Fruit fly (Drosophila melanogaster) whole organism, pupa: Measurements from ENCODE around the gene CG15256.

Source experiments
- CG10348 ChIP-seq: fragments of 200-800 bp; sonication (Bioruptor generic); IDR thresholded peaks from 2 replicates; pipeline ENCODE4 v1.3.6; 2022; ENCODE audit warnings: missing biosample characterization, missing genetic modification characterization
- CG12605 ChIP-seq: fragments of 200-800 bp; sonication (Bioruptor generic); IDR thresholded peaks from 2 replicates; pipeline ENCODE4 v1.3.6; 2022; ENCODE audit warnings: missing biosample characterization, missing genetic modification characterization
- CG13204 ChIP-seq: fragments of 200-800 bp; sonication (Bioruptor generic); optimal IDR thresholded peaks from 2 replicates; lab custom pipeline; 2018; ENCODE audit warnings: missing biosample characterization, mild to moderate bottlenecking, missing genetic modification characterization, moderate library complexity
- CG14655 ChIP-seq: fragments of 200-800 bp; sonication (Bioruptor generic); optimal IDR thresholded peaks from 3 replicates; lab custom pipeline; 2017; ENCODE audit warnings: mild to moderate bottlenecking, missing biosample characterization, missing genetic modification reagents, missing genetic modification characterization
- CG15710 ChIP-seq: fragments of 200-800 bp; sonication (Bioruptor generic); optimal IDR thresholded peaks from 2 replicates; lab custom pipeline; 2018; ENCODE audit warnings: missing biosample characterization, mild to moderate bottlenecking, missing genetic modification characterization, moderate library complexity
- CG17806 ChIP-seq: fragments of 200-800 bp; sonication (Bioruptor generic); optimal IDR thresholded peaks from 2 replicates; lab custom pipeline; 2018; ENCODE audit warnings: missing biosample characterization, mild to moderate bottlenecking, missing genetic modification characterization, moderate library complexity
- CG34367 ChIP-seq: fragments of 200-800 bp; sonication (Bioruptor generic); optimal IDR thresholded peaks from 2 replicates; lab custom pipeline; 2018; ENCODE audit warnings: missing biosample characterization, mild to moderate bottlenecking, missing genetic modification characterization
- CG4496 ChIP-seq: fragments of 200-800 bp; sonication (Bioruptor generic); IDR thresholded peaks from 3 replicates; pipeline ENCODE4 v1.3.6; 2022; ENCODE audit warnings: missing biosample characterization, missing genetic modification characterization
- CG8159 ChIP-seq: fragments of 200-800 bp; sonication (Bioruptor generic); optimal IDR thresholded peaks from 3 replicates; lab custom pipeline; 2018; ENCODE audit warnings: missing biosample characterization, mild to moderate bottlenecking, missing genetic modification characterization, moderate library complexity
- CG8301 ChIP-seq: fragments of 200-800 bp; sonication (Bioruptor generic); optimal IDR thresholded peaks from 2 replicates; lab custom pipeline; 2018; ENCODE audit warnings: missing biosample characterization, mild to moderate bottlenecking, missing genetic modification characterization
- CG9948 ChIP-seq: fragments of 200-800 bp; sonication (Bioruptor generic); optimal IDR thresholded peaks from 2 replicates; lab custom pipeline; 2018; ENCODE audit warnings: missing biosample characterization, mild to moderate bottlenecking, missing genetic modification characterization, moderate library complexity
- D1 ChIP-seq: fragments of 200-800 bp; sonication (Bioruptor generic); optimal IDR thresholded peaks from 2 replicates; lab custom pipeline; 2018; ENCODE audit warnings: missing biosample characterization, mild to moderate bottlenecking, missing genetic modification characterization, moderate library complexity
- EcR ChIP-seq: fragments of 200-800 bp; sonication (Bioruptor generic); optimal IDR thresholded peaks from 3 replicates; lab custom pipeline; 2019; ENCODE audit warnings: missing biosample characterization, missing genetic modification characterization, mild to moderate bottlenecking, moderate library complexity, missing genetic modification reagents
- Ets98B ChIP-seq: fragments of 200-800 bp; sonication (Bioruptor generic); IDR thresholded peaks from 2 replicates; pipeline ENCODE4 v1.3.6; 2022; ENCODE audit warnings: missing biosample characterization, missing genetic modification characterization
- Pif1A ChIP-seq: fragments of 200-800 bp; sonication (Bioruptor generic); optimal IDR thresholded peaks from 3 replicates; lab custom pipeline; 2016; ENCODE audit warnings: missing biosample characterization, missing genetic modification characterization
- Pif1B ChIP-seq: fragments of 200-800 bp; sonication (Bioruptor generic); optimal IDR thresholded peaks from 3 replicates; lab custom pipeline; 2016; ENCODE audit warnings: missing biosample characterization, missing genetic modification characterization
- Snoo ChIP-seq: fragments of 200-800 bp; sonication (Bioruptor generic); optimal IDR thresholded peaks from 3 replicates; lab custom pipeline; 2017; ENCODE audit warnings: missing biosample characterization, mild to moderate bottlenecking, missing genetic modification characterization, inconsistent platforms
- fd96Ca ChIP-seq: fragments of 200-800 bp; sonication (Bioruptor generic); IDR thresholded peaks from 3 replicates; pipeline ENCODE4 v1.3.6; 2022; ENCODE audit warnings: missing biosample characterization, missing genetic modification characterization
- gl ChIP-seq: fragments of 200-800 bp; sonication (Bioruptor generic); optimal IDR thresholded peaks from 2 replicates; lab custom pipeline; 2018; ENCODE audit warnings: missing biosample characterization, mild to moderate bottlenecking, missing genetic modification characterization
- rn ChIP-seq: fragments of 200-800 bp; sonication (Bioruptor generic); IDR thresholded peaks from 2 replicates; pipeline ENCODE4 v1.3.6; 2022; ENCODE audit warnings: missing biosample characterization, missing genetic modification characterization

The CG15256 gene

dm6 chr2L:15552480-15552879 is 2.3 kb downstream of the CG15256 start, which contains the start of gene kek3:
kek3 (plus strand) TSS chr2L:15552723.
- no peak for TF ChIP-seq CG15710
- no peak for TF ChIP-seq CG13204
- TF ChIP-seq fd96Ca (GFP tag; lab: Robert Waterston, UW): no peak
- no peak for TF ChIP-seq CG9948 (tag; lab: Kevin White, UChicago)
- TF ChIP-seq CG34367 (tag; lab: Kevin White, UChicago): no peak
- no peak for TF ChIP-seq CG12605 (GFP tag; lab: Robert Waterston, UW)
- no peak for TF ChIP-seq CG10348 (GFP tag; lab: Robert Waterston, UW)
- no peak for TF ChIP-seq EcR (GFP tag; lab: Kevin White, UChicago)
- no peak for TF ChIP-seq CG14655 (GFP tag; lab: Kevin White, UChicago)
- TF ChIP-seq CG17806 (tag; lab: Kevin White, UChicago): no peak
- no peak for TF ChIP-seq CG8301 (tag; lab: Kevin White, UChicago)
- no peak for TF ChIP-seq CG4496 (GFP tag; lab: Robert Waterston, UW)
- no peak for TF ChIP-seq gl (tag; lab: Kevin White, UChicago)
- no peak for TF ChIP-seq CG8159 (tag; lab: Kevin White, UChicago)
- no peak for TF ChIP-seq Snoo (tag; lab: Kevin White, UChicago)
- TF ChIP-seq rn (GFP tag; lab: Robert Waterston, UW): no peak
- no peak for TF ChIP-seq Pif1A (GFP tag; lab: Kevin White, UChicago)
- TF ChIP-seq D1 (tag; lab: Kevin White, UChicago): no peak

dm6 chr2L:15555770-15556169 is 5.6 kb downstream of the CG15256 start:
- TF ChIP-seq CG15710 (no peak), CG4496 (GFP tag; lab: Robert Waterston, UW) (no peak), CG14655 (GFP tag; lab: Kevin White, UChicago) (no peak), Ets98B (GFP tag; lab: Robert Waterston, UW) (no peak), CG8159 (tag; lab: Kevin White, UChicago) (no peak), Pif1B (no peak), Pif1A (GFP tag; lab: Kevin White, UChicago) (no peak)
